Worm (Caenorhabditis elegans) whole organism, late embryonic: ENCODE results near the gene rps-23.

Experiments
- ama-1 ChIP-seq: fragments of 150-350 bp; optimal IDR thresholded peaks from 2 replicates; lab custom pipeline; 2014
- ceh-30 ChIP-seq: fragments of 150-350 bp; optimal IDR thresholded peaks from 2 replicates; lab custom pipeline; 2014; ENCODE audit warnings: missing biosample characterization, missing genetic modification characterization
- che-1 ChIP-seq: sonication (generic microtip); optimal IDR thresholded peaks from 2 replicates; lab custom pipeline; 2016; ENCODE audit warnings: mild to moderate bottlenecking, missing genetic modification characterization, missing compliant biosample characterization
- elt-2 ChIP-seq: sonication (generic microtip); optimal IDR thresholded peaks from 2 replicates; lab custom pipeline; 2016; ENCODE audit warnings: missing genetic modification reagents, missing genetic modification characterization, missing compliant biosample characterization
- fkh-10 ChIP-seq: fragments of 150-350 bp; optimal IDR thresholded peaks from 2 replicates; lab custom pipeline; 2014; ENCODE audit warnings: missing biosample characterization, missing genetic modification reagents, missing genetic modification characterization
- hlh-15 ChIP-seq: sonication (generic microtip); optimal IDR thresholded peaks from 2 replicates; lab custom pipeline; 2016; ENCODE audit warnings: missing genetic modification characterization, missing compliant biosample characterization
- lim-6 ChIP-seq: sonication (generic microtip); optimal IDR thresholded peaks from 2 replicates; lab custom pipeline; 2016; ENCODE audit warnings: missing genetic modification characterization, missing compliant biosample characterization
- pha-4 ChIP-seq: fragments of 150-350 bp; optimal IDR thresholded peaks from 2 replicates; lab custom pipeline; 2018; ENCODE audit warnings: missing biosample characterization, missing genetic modification reagents, missing genetic modification characterization
- pqm-1 ChIP-seq: sonication (generic microtip); optimal IDR thresholded peaks from 2 replicates; lab custom pipeline; 2016; ENCODE audit warnings: missing genetic modification characterization, missing compliant biosample characterization
- unc-55 ChIP-seq: sonication (generic microtip); optimal IDR thresholded peaks from 2 replicates; lab custom pipeline; 2017; ENCODE audit warnings: missing biosample characterization, missing genetic modification reagents, missing genetic modification characterization

- TF ChIP-seq elt-2 (tag; lab: Kevin White, UChicago) (no peak), fkh-10 (GFP tag; lab: Kevin White, UChicago) (no peak), ceh-30 (tag; lab: Kevin White, UChicago) (no peak), pqm-1 (tag; lab: Kevin White, UChicago) (no peak), unc-55 (no peak), lim-6 (no peak), che-1 (no peak), pha-4 (tag; lab: Kevin White, UChicago) (no peak), ama-1 (lab: Kevin White, UChicago) (no peak), hlh-15 (tag; lab: Kevin White, UChicago) (no peak)
These were observed 11.1 kb downstream of the rps-23 start, which contains the start of gene thn-1 for ce11 chrIV:12379784-12380183.
